Worm (Caenorhabditis elegans): ENCODE measurements around the gene E03H12.4.

ce11 chrIV:4945771-4946170, 36.6 kb upstream of the E03H12.4 start, which contains the start of gene str-169:
- no peak for TF ChIP-seq zag-1 (tag; optimal IDR thresholded peaks at IDR 0.05)
- no peak for TF ChIP-seq ama-1 (optimal IDR thresholded peaks at IDR 0.05)
- TF ChIP-seq nhr-77 (tag; optimal IDR thresholded peaks at IDR 0.05), result no peak

All from whole organism, L2 larva.